Fruit fly (Drosophila melanogaster) whole organism, prepupa: ENCODE measurements around the gene RpL27.

ENCODE experiments used
- Blimp-1 ChIP-seq: fragments of 200-800 bp; sonication (Bioruptor generic); optimal IDR thresholded peaks from 3 replicates; lab custom pipeline; 2017; ENCODE audit warnings: missing biosample characterization, missing genetic modification characterization, mild to moderate bottlenecking, moderate library complexity, missing genetic modification reagents
- CG10631 ChIP-seq: fragments of 200-800 bp; sonication (Bioruptor generic); optimal IDR thresholded peaks from 2 replicates; lab custom pipeline; 2016; ENCODE audit warnings: missing biosample characterization, missing genetic modification characterization
- CG10669 ChIP-seq: fragments of 200-800 bp; sonication (Bioruptor generic); optimal IDR thresholded peaks from 3 replicates; lab custom pipeline; 2018; ENCODE audit warnings: missing biosample characterization, mild to moderate bottlenecking, missing genetic modification characterization, moderate library complexity
- CG11762 ChIP-seq: fragments of 200-800 bp; sonication (Bioruptor generic); optimal IDR thresholded peaks from 3 replicates; lab custom pipeline; 2016; ENCODE audit warnings: missing biosample characterization, missing genetic modification characterization; ENCODE audit not compliant: insufficient read depth
- CG11902 ChIP-seq: fragments of 200-800 bp; sonication (Bioruptor generic); optimal IDR thresholded peaks from 3 replicates; lab custom pipeline; 2016; ENCODE audit warnings: missing biosample characterization, missing genetic modification characterization
- CG15336 ChIP-seq: fragments of 200-800 bp; sonication (Bioruptor generic); IDR thresholded peaks from 2 replicates; pipeline ENCODE4 v1.3.6; 2022; ENCODE audit warnings: missing biosample characterization, missing genetic modification characterization
- CG1621 ChIP-seq: fragments of 200-800 bp; sonication (Bioruptor generic); optimal IDR thresholded peaks from 3 replicates; lab custom pipeline; 2018; ENCODE audit warnings: missing biosample characterization, mild to moderate bottlenecking, missing genetic modification characterization
- CG16779 ChIP-seq: fragments of 200-800 bp; sonication (Bioruptor generic); optimal IDR thresholded peaks from 3 replicates; lab custom pipeline; 2017; ENCODE audit warnings: missing biosample characterization, mild to moderate bottlenecking, missing genetic modification characterization
- CG3032 ChIP-seq: fragments of 200-800 bp; optimal IDR thresholded peaks from 2 replicates; lab custom pipeline; 2019; ENCODE audit warnings: missing biosample characterization, mild to moderate bottlenecking, missing genetic modification characterization, moderate library complexity
- CG31627 ChIP-seq: fragments of 200-800 bp; sonication (Bioruptor generic); optimal IDR thresholded peaks from 3 replicates; lab custom pipeline; 2016; ENCODE audit warnings: missing biosample characterization, missing genetic modification characterization
- CG32006 ChIP-seq: fragments of 200-800 bp; sonication (Bioruptor generic); optimal IDR thresholded peaks from 3 replicates; lab custom pipeline; 2017; ENCODE audit warnings: missing biosample characterization, mild to moderate bottlenecking, missing genetic modification characterization
- CG34406 ChIP-seq: fragments of 200-800 bp; sonication (Bioruptor generic); optimal IDR thresholded peaks from 3 replicates; lab custom pipeline; 2016; ENCODE audit warnings: missing biosample characterization, missing genetic modification characterization
- CG3919 ChIP-seq: fragments of 200-800 bp; sonication (Bioruptor generic); optimal IDR thresholded peaks from 3 replicates; lab custom pipeline; 2016; ENCODE audit warnings: missing biosample characterization, missing genetic modification characterization
- CG4318 ChIP-seq: fragments of 200-800 bp; sonication (Bioruptor generic); optimal IDR thresholded peaks from 3 replicates; lab custom pipeline; 2017; ENCODE audit warnings: missing biosample characterization, mild to moderate bottlenecking, missing genetic modification characterization
- CG6163 ChIP-seq: fragments of 200-800 bp; sonication (Bioruptor generic); IDR thresholded peaks from 3 replicates; pipeline ENCODE4 v1.3.6; 2022; ENCODE audit warnings: missing biosample characterization, missing genetic modification characterization
- CG6276 ChIP-seq: fragments of 200-800 bp; sonication (Bioruptor generic); optimal IDR thresholded peaks from 2 replicates; lab custom pipeline; 2017; ENCODE audit warnings: missing biosample characterization, mild to moderate bottlenecking, missing genetic modification characterization
- CG6792 ChIP-seq: fragments of 200-800 bp; sonication (Bioruptor generic); optimal IDR thresholded peaks from 3 replicates; lab custom pipeline; 2016; ENCODE audit warnings: missing biosample characterization, missing genetic modification characterization
- CG6808 ChIP-seq: fragments of 200-800 bp; sonication (Bioruptor generic); optimal IDR thresholded peaks from 3 replicates; lab custom pipeline; 2017; ENCODE audit warnings: missing biosample characterization, missing genetic modification characterization, mild to moderate bottlenecking, moderate library complexity, missing genetic modification reagents
- CG6854 ChIP-seq: fragments of 200-800 bp; sonication (Bioruptor generic); optimal IDR thresholded peaks from 2 replicates; lab custom pipeline; 2017; ENCODE audit warnings: missing biosample characterization, mild to moderate bottlenecking, missing genetic modification characterization
- CG7368 ChIP-seq: fragments of 200-800 bp; sonication (Bioruptor generic); optimal IDR thresholded peaks from 3 replicates; lab custom pipeline; 2016; ENCODE audit warnings: missing biosample characterization, missing genetic modification characterization
- CG8119 ChIP-seq: fragments of 200-800 bp; sonication (Bioruptor generic); IDR thresholded peaks from 3 replicates; pipeline ENCODE4 v1.3.6; 2022; ENCODE audit warnings: missing biosample characterization, missing genetic modification characterization
- CG8319 ChIP-seq: fragments of 200-800 bp; sonication (Bioruptor generic); optimal IDR thresholded peaks from 3 replicates; lab custom pipeline; 2016; ENCODE audit warnings: missing biosample characterization, missing genetic modification characterization
- CG8632 ChIP-seq: fragments of 200-800 bp; sonication (Bioruptor generic); optimal IDR thresholded peaks from 3 replicates; lab custom pipeline; 2016; ENCODE audit warnings: missing biosample characterization, missing genetic modification characterization
- CG9139 ChIP-seq: fragments of 200-800 bp; sonication (Bioruptor generic); optimal IDR thresholded peaks from 3 replicates; lab custom pipeline; 2017; ENCODE audit warnings: missing biosample characterization, mild to moderate bottlenecking, missing genetic modification characterization
- Eip78C ChIP-seq: fragments of 200-800 bp; sonication (Bioruptor generic); peaks from one replicate; lab custom pipeline; 2016; ENCODE audit warnings: missing biosample characterization, missing genetic modification characterization
- Ets21C ChIP-seq: fragments of 200-800 bp; sonication (Bioruptor generic); optimal IDR thresholded peaks from 3 replicates; lab custom pipeline; 2016; ENCODE audit warnings: missing biosample characterization, missing genetic modification characterization
- Gug ChIP-seq: fragments of 200-800 bp; sonication (Bioruptor generic); IDR thresholded peaks from 2 replicates; pipeline ENCODE4 v1.3.6; 2022; ENCODE audit warnings: missing biosample characterization, missing genetic modification characterization
- Hr39 ChIP-seq: fragments of 200-800 bp; sonication (Bioruptor generic); optimal IDR thresholded peaks from 2 replicates; lab custom pipeline; 2016; ENCODE audit warnings: missing biosample characterization, missing genetic modification characterization
- Hr4 ChIP-seq: fragments of 200-800 bp; sonication (Bioruptor generic); optimal IDR thresholded peaks from 3 replicates; lab custom pipeline; 2016; ENCODE audit warnings: missing biosample characterization, missing genetic modification characterization
- Lpt ChIP-seq: fragments of 200-800 bp; sonication (Bioruptor generic); optimal IDR thresholded peaks from 3 replicates; lab custom pipeline; 2016; ENCODE audit warnings: missing biosample characterization, missing genetic modification characterization
- Met ChIP-seq: fragments of 200-800 bp; sonication (Bioruptor generic); optimal IDR thresholded peaks from 3 replicates; lab custom pipeline; 2016; ENCODE audit warnings: missing biosample characterization, missing genetic modification characterization
- OdsH ChIP-seq: fragments of 200-800 bp; sonication (Bioruptor generic); optimal IDR thresholded peaks from 3 replicates; lab custom pipeline; 2016; ENCODE audit warnings: missing biosample characterization, missing genetic modification characterization
- Sox102F ChIP-seq: fragments of 200-800 bp; sonication (Bioruptor generic); optimal IDR thresholded peaks from 2 replicates; lab custom pipeline; 2016; ENCODE audit warnings: missing biosample characterization, mild to moderate bottlenecking, missing genetic modification characterization
- Sox14 ChIP-seq: fragments of 200-800 bp; sonication (Bioruptor generic); optimal IDR thresholded peaks from 3 replicates; lab custom pipeline; 2016; ENCODE audit warnings: missing biosample characterization, missing genetic modification characterization
- Sox15 ChIP-seq: fragments of 200-800 bp; sonication (Bioruptor generic); optimal IDR thresholded peaks from 3 replicates; lab custom pipeline; 2016; ENCODE audit warnings: missing biosample characterization, missing genetic modification characterization
- achi ChIP-seq: fragments of 200-800 bp; sonication (Bioruptor generic); optimal IDR thresholded peaks from 3 replicates; lab custom pipeline; 2016; ENCODE audit warnings: missing biosample characterization, missing genetic modification characterization
- acj6 ChIP-seq: fragments of 200-800 bp; sonication (Bioruptor generic); optimal IDR thresholded peaks from 3 replicates; lab custom pipeline; 2016; ENCODE audit warnings: missing biosample characterization, missing genetic modification characterization
- cyc ChIP-seq: fragments of 200-800 bp; sonication (Bioruptor generic); optimal IDR thresholded peaks from 3 replicates; lab custom pipeline; 2016; ENCODE audit warnings: missing biosample characterization, missing genetic modification characterization
- dac ChIP-seq: fragments of 200-800 bp; sonication (Bioruptor generic); optimal IDR thresholded peaks from 2 replicates; lab custom pipeline; 2017; ENCODE audit warnings: missing biosample characterization, mild to moderate bottlenecking, missing genetic modification characterization
- dsx ChIP-seq: fragments of 200-800 bp; optimal IDR thresholded peaks from 3 replicates; lab custom pipeline; 2019; ENCODE audit warnings: missing biosample characterization, mild to moderate bottlenecking, missing genetic modification characterization, moderate library complexity; ENCODE audit not compliant: poor library complexity, severe bottlenecking
- eg ChIP-seq: fragments of 200-800 bp; sonication (Bioruptor generic); IDR thresholded peaks from 3 replicates; pipeline ENCODE4 v1.3.6; 2022; ENCODE audit warnings: missing biosample characterization, missing genetic modification characterization
- esn ChIP-seq: fragments of 200-800 bp; sonication (Bioruptor generic); optimal IDR thresholded peaks from 2 replicates; lab custom pipeline; 2016; ENCODE audit warnings: missing biosample characterization, mild to moderate bottlenecking, missing genetic modification characterization, moderate library complexity
- fd59A ChIP-seq: fragments of 200-800 bp; sonication (Bioruptor generic); optimal IDR thresholded peaks from 2 replicates; lab custom pipeline; 2017; ENCODE audit warnings: missing biosample characterization, mild to moderate bottlenecking, missing genetic modification characterization, missing genetic modification reagents
- fd85E ChIP-seq: fragments of 200-800 bp; sonication (Bioruptor generic); optimal IDR thresholded peaks from 3 replicates; lab custom pipeline; 2016; ENCODE audit warnings: missing biosample characterization, missing genetic modification characterization
- lz ChIP-seq: fragments of 200-800 bp; sonication (Bioruptor generic); optimal IDR thresholded peaks from 3 replicates; lab custom pipeline; 2016; ENCODE audit warnings: missing biosample characterization, missing genetic modification characterization
- pdm3 ChIP-seq: fragments of 200-800 bp; sonication (Bioruptor generic); optimal IDR thresholded peaks from 3 replicates; lab custom pipeline; 2016; ENCODE audit warnings: missing biosample characterization, missing genetic modification characterization
- spab ChIP-seq: fragments of 200-800 bp; sonication (Bioruptor generic); optimal IDR thresholded peaks from 2 replicates; lab custom pipeline; 2017; ENCODE audit warnings: missing biosample characterization, mild to moderate bottlenecking, missing genetic modification characterization, missing genetic modification reagents
- ss ChIP-seq, 2 experiments: fragments of 200-800 bp; sonication (Bioruptor generic); optimal IDR thresholded peaks; 2 replicates in 1 of 2; 3 replicates in 1 of 2; lab custom pipeline; 2017 to 2018; ENCODE audit warnings: mild to moderate bottlenecking in 2 of 2, missing biosample characterization in 2 of 2, missing genetic modification characterization in 2 of 2, moderate library complexity in 1 of 2
- svp ChIP-seq: fragments of 200-800 bp; sonication (Bioruptor generic); peaks from one replicate; lab custom pipeline; 2016; ENCODE audit warnings: missing biosample characterization, missing genetic modification characterization
- topi ChIP-seq: fragments of 200-800 bp; sonication (Bioruptor generic); optimal IDR thresholded peaks from 3 replicates; lab custom pipeline; 2016; ENCODE audit warnings: missing biosample characterization, missing genetic modification characterization
- vri ChIP-seq: fragments of 200-800 bp; sonication (Bioruptor generic); optimal IDR thresholded peaks from 3 replicates; lab custom pipeline; 2016; ENCODE audit warnings: missing biosample characterization, mild to moderate bottlenecking, missing genetic modification characterization

The RpL27 gene

dm6 chr3R:25646882-25647518, 37.9 kb downstream of the RpL27 start:
- TF ChIP-seq CG6792 (GFP tag; lab: Kevin White, UChicago), result peak; percentile 85
- peak; percentile 73 for TF ChIP-seq CG34406 (GFP tag; lab: Kevin White, UChicago)
- TF ChIP-seq spab, result peak; percentile 44
- peak; percentile 81 for TF ChIP-seq CG32006 (GFP tag; lab: Kevin White, UChicago)
- TF ChIP-seq CG8632, result peak; percentile 82
- TF ChIP-seq Sox102F (GFP tag; lab: Kevin White, UChicago), result peak; percentile 74
- peak; percentile 95 for TF ChIP-seq cyc (GFP tag; lab: Kevin White, UChicago)
- peak; percentile 88 for TF ChIP-seq pdm3 (GFP tag; lab: Kevin White, UChicago)
- TF ChIP-seq CG4318 (GFP tag; lab: Kevin White, UChicago), result peak; percentile 75
- TF ChIP-seq CG15336 (GFP tag; lab: Robert Waterston, UW), result peak; percentile 71
- TF ChIP-seq svp (GFP tag; lab: Kevin White, UChicago), result peak; percentile 99
- TF ChIP-seq lz, result peak; percentile 93
- peak; percentile 89 for TF ChIP-seq Ets21C (GFP tag; lab: Kevin White, UChicago)
- TF ChIP-seq CG7368 (GFP tag; lab: Kevin White, UChicago), result peak; percentile 79
- TF ChIP-seq CG6276, result no peak
- TF ChIP-seq topi (GFP tag; lab: Kevin White, UChicago), result peak; percentile 85
- TF ChIP-seq CG9139, result peak; percentile 18
- peak; percentile 89 for TF ChIP-seq Hr4 (GFP tag; lab: Kevin White, UChicago)
- TF ChIP-seq CG11902 (GFP tag; lab: Kevin White, UChicago), result peak; percentile 89
- peak; percentile 39 for TF ChIP-seq Lpt (GFP tag; lab: Kevin White, UChicago)
- peak; percentile 68 for TF ChIP-seq fd59A (GFP tag; lab: Kevin White, UChicago)
- TF ChIP-seq ss (GFP tag; optimal IDR thresholded peaks at IDR 0.05; lab: Kevin White, UChicago), result peak; percentile 54 to 74
- peak; percentile 96 for TF ChIP-seq Hr39 (GFP tag; lab: Kevin White, UChicago)
- peak; percentile 78 for TF ChIP-seq CG10669
- peak; percentile 86 for TF ChIP-seq CG3919 (GFP tag; lab: Kevin White, UChicago)
- TF ChIP-seq fd85E (GFP tag; lab: Kevin White, UChicago), result peak; percentile 69
- peak; percentile 86 for TF ChIP-seq CG6163
- peak; percentile 93 for TF ChIP-seq Eip78C (GFP tag; lab: Kevin White, UChicago)
- TF ChIP-seq CG16779, result peak; percentile 81
- TF ChIP-seq CG8319 (GFP tag; lab: Kevin White, UChicago), result peak; percentile 80
- peak; percentile 81 for TF ChIP-seq achi (GFP tag; lab: Kevin White, UChicago)
- peak; percentile 86 for TF ChIP-seq CG3032
- peak; percentile 92 for TF ChIP-seq esn (GFP tag; lab: Kevin White, UChicago)
- TF ChIP-seq OdsH (GFP tag; lab: Kevin White, UChicago), result peak; percentile 86
- peak; percentile 89 for TF ChIP-seq Sox15 (GFP tag; lab: Kevin White, UChicago)
- TF ChIP-seq CG6854 (GFP tag; lab: Kevin White, UChicago), result peak; percentile 74
- peak; percentile 48 for TF ChIP-seq vri (GFP tag; lab: Kevin White, UChicago)
- peak; percentile 82 for TF ChIP-seq eg (GFP tag; lab: Robert Waterston, UW)
- TF ChIP-seq dac (GFP tag; lab: Kevin White, UChicago), result peak; percentile 85
- peak; percentile 90 for TF ChIP-seq Met
- TF ChIP-seq dsx (GFP tag; lab: Kevin White, UChicago), result peak; percentile 47
- peak; percentile 68 for TF ChIP-seq Blimp-1 (GFP tag; lab: Kevin White, UChicago)
- TF ChIP-seq CG10631 (GFP tag; lab: Kevin White, UChicago), result peak; percentile 92
- peak; percentile 96 for TF ChIP-seq CG31627 (GFP tag; lab: Kevin White, UChicago)
- TF ChIP-seq CG8119 (GFP tag; lab: Robert Waterston, UW), result peak; percentile 68
- TF ChIP-seq Sox14 (GFP tag; lab: Kevin White, UChicago), result peak; percentile 90
- peak; percentile 87 for TF ChIP-seq acj6 (GFP tag; lab: Kevin White, UChicago)
- TF ChIP-seq Gug (GFP tag; lab: Robert Waterston, UW), result peak; percentile 81
- TF ChIP-seq CG1621 (tag; lab: Kevin White, UChicago), result peak; percentile 75
- peak; percentile 74 for TF ChIP-seq CG11762
- peak; percentile 65 for TF ChIP-seq CG6808 (GFP tag; lab: Kevin White, UChicago)
